Worm (Caenorhabditis elegans) whole organism, young adult: ENCODE measurements around the gene ZK822.10.

ENCODE experiments used
- B0019.2 ChIP-seq: fragments of 200-800 bp; sonication (Bioruptor generic); conservative IDR thresholded peaks from 2 replicates; pipeline ENCODE4 v1.3.6; 2022; ENCODE audit warnings: missing genetic modification reagents, missing genetic modification characterization, missing compliant biosample characterization
- B0035.1 ChIP-seq: sonication (generic microtip); optimal IDR thresholded peaks from 2 replicates; lab custom pipeline; 2016; ENCODE audit warnings: missing genetic modification characterization, mild to moderate bottlenecking, missing compliant biosample characterization, missing genotype, missing genetic modification reagents
- B0336.3 ChIP-seq: fragments of 200-800 bp; sonication (Bioruptor generic); IDR thresholded peaks from 2 replicates; pipeline ENCODE4 v1.3.6; 2022; ENCODE audit warnings: missing genetic modification characterization, missing compliant biosample characterization
- C17E4.6 ChIP-seq: fragments of 200-800 bp; sonication (Bioruptor generic); IDR thresholded peaks from 2 replicates; pipeline ENCODE4 v1.3.6; 2022; ENCODE audit warnings: missing genetic modification reagents, missing genetic modification characterization, missing compliant biosample characterization
- F10E7.11 ChIP-seq: sonication (generic microtip); optimal IDR thresholded peaks from 2 replicates; lab custom pipeline; 2017; ENCODE audit warnings: mild to moderate bottlenecking, missing genetic modification characterization, moderate library complexity, missing compliant biosample characterization
- F22D6.2 ChIP-seq: sonication (generic microtip); optimal IDR thresholded peaks from 2 replicates; lab custom pipeline; 2016; ENCODE audit warnings: mild to moderate bottlenecking, missing genetic modification characterization, missing compliant biosample characterization
- F23B12.7 ChIP-seq: sonication (generic microtip); optimal IDR thresholded peaks from 2 replicates; lab custom pipeline; 2017; ENCODE audit warnings: missing genetic modification characterization, mild to moderate bottlenecking, missing compliant biosample characterization, antibody characterized with exemption, moderate library complexity; ENCODE audit not compliant: insufficient read depth
- F55B11.4 ChIP-seq: sonication (generic microtip); optimal IDR thresholded peaks from 2 replicates; lab custom pipeline; 2016; ENCODE audit warnings: missing compliant biosample characterization, missing genetic modification characterization, borderline replicate concordance; ENCODE audit not compliant: insufficient read depth
- F57A8.1 ChIP-seq: fragments of 200-800 bp; sonication (Bioruptor generic); optimal IDR thresholded peaks from 2 replicates; lab custom pipeline; 2018; ENCODE audit warnings: mild to moderate bottlenecking, missing genetic modification characterization, moderate library complexity, missing compliant biosample characterization
- Y53F4B.3 ChIP-seq: fragments of 200-800 bp; sonication (Bioruptor generic); IDR thresholded peaks from 2 replicates; pipeline ENCODE4 v1.3.6; 2022; ENCODE audit warnings: missing genetic modification reagents, missing genetic modification characterization, missing compliant biosample characterization
- Y56A3A.18 ChIP-seq: fragments of 200-800 bp; sonication (Bioruptor generic); IDR thresholded peaks from 2 replicates; pipeline ENCODE4 v1.3.6; 2022; ENCODE audit warnings: missing genetic modification reagents, missing genetic modification characterization, missing compliant biosample characterization
- atf-7 ChIP-seq: sonication (generic microtip); optimal IDR thresholded peaks from 2 replicates; lab custom pipeline; 2017; ENCODE audit warnings: mild to moderate bottlenecking, missing genetic modification characterization, missing compliant biosample characterization
- athp-1 ChIP-seq: sonication (generic microtip); optimal IDR thresholded peaks from 2 replicates; lab custom pipeline; 2017; ENCODE audit warnings: mild to moderate bottlenecking, missing genetic modification characterization, missing compliant biosample characterization
- bed-1 ChIP-seq: fragments of 200-800 bp; sonication (Bioruptor generic); IDR thresholded peaks from 2 replicates; pipeline ENCODE4 v1.3.6; 2022; ENCODE audit warnings: missing genetic modification reagents, missing genetic modification characterization, missing compliant biosample characterization
- cebp-2 ChIP-seq: fragments of 200-800 bp; sonication (Bioruptor generic); IDR thresholded peaks from 2 replicates; pipeline ENCODE4 v1.3.6; 2022; ENCODE audit warnings: missing genetic modification characterization, missing compliant biosample characterization
- ceh-40 ChIP-seq: fragments of 200-800 bp; sonication (Bioruptor generic); IDR thresholded peaks from 2 replicates; pipeline ENCODE4 v1.3.6; 2022; ENCODE audit warnings: missing genetic modification characterization, missing compliant biosample characterization
- ceh-58 ChIP-seq: fragments of 200-800 bp; sonication (Bioruptor generic); IDR thresholded peaks from 2 replicates; pipeline ENCODE4 v1.3.6; 2022; ENCODE audit warnings: missing genetic modification characterization, missing compliant biosample characterization
- ceh-79 ChIP-seq: sonication (generic microtip); optimal IDR thresholded peaks from 2 replicates; lab custom pipeline; 2017; ENCODE audit warnings: mild to moderate bottlenecking, missing genetic modification characterization, missing compliant biosample characterization
- chd-7 ChIP-seq: sonication (generic microtip); optimal IDR thresholded peaks from 2 replicates; lab custom pipeline; 2016; ENCODE audit warnings: mild to moderate bottlenecking, missing genetic modification characterization, moderate library complexity, missing compliant biosample characterization
- gei-17 ChIP-seq: fragments of 200-800 bp; sonication (Bioruptor generic); optimal IDR thresholded peaks from 2 replicates; lab custom pipeline; 2018; ENCODE audit warnings: mild to moderate bottlenecking, missing genetic modification characterization, missing compliant biosample characterization
- hlh-12 ChIP-seq: sonication (generic microtip); optimal IDR thresholded peaks from 2 replicates; lab custom pipeline; 2016; ENCODE audit warnings: missing genetic modification characterization, missing compliant biosample characterization
- hmg-1.2 ChIP-seq: fragments of 200-800 bp; sonication (Bioruptor generic); IDR thresholded peaks from 2 replicates; pipeline ENCODE4 v1.3.6; 2022; ENCODE audit warnings: missing genetic modification reagents, missing genetic modification characterization, missing compliant biosample characterization
- hsf-1 ChIP-seq: fragments of 200-800 bp; sonication (Bioruptor generic); IDR thresholded peaks from 2 replicates; pipeline ENCODE4 v1.3.6; 2022; ENCODE audit warnings: missing genetic modification reagents, missing genetic modification characterization, missing compliant biosample characterization
- let-607 ChIP-seq, 2 experiments: fragments of 200-800 bp in 1 of 2; sonication (Bioruptor generic) in 1 of 2; sonication (generic microtip) in 1 of 2; optimal IDR thresholded peaks; 2 replicates each; lab custom pipeline; 2016 to 2018; ENCODE audit warnings: mild to moderate bottlenecking in 2 of 2, missing compliant biosample characterization in 2 of 2, missing genetic modification characterization in 2 of 2, moderate library complexity in 2 of 2, missing genotype in 1 of 2
- lin-35 ChIP-seq, 3 experiments: fragments of 150-350 bp in 2 of 3; sonication (generic microtip) in 1 of 3; optimal IDR thresholded peaks; 2 replicates each; lab custom pipeline; 2014 to 2018; ENCODE audit warnings: missing biosample characterization in 3 of 3, missing genetic modification characterization in 3 of 3, missing genetic modification reagents in 3 of 3
- lir-1 ChIP-seq: fragments of 200-800 bp; sonication (Bioruptor generic); conservative IDR thresholded peaks from 2 replicates; pipeline ENCODE4 v1.3.6; 2022; ENCODE audit warnings: missing genetic modification reagents, missing genetic modification characterization, missing compliant biosample characterization
- madf-3 ChIP-seq: fragments of 200-800 bp; sonication (Bioruptor generic); IDR thresholded peaks from 2 replicates; pipeline ENCODE4 v1.3.6; 2022; ENCODE audit warnings: missing genetic modification reagents, missing genetic modification characterization, missing compliant biosample characterization
- mxl-1 ChIP-seq: sonication (generic microtip); optimal IDR thresholded peaks from 2 replicates; lab custom pipeline; 2016; ENCODE audit warnings: missing genetic modification characterization, missing compliant biosample characterization
- nfya-2 ChIP-seq: fragments of 200-800 bp; sonication (Bioruptor generic); IDR thresholded peaks from 2 replicates; pipeline ENCODE4 v1.3.6; 2022; ENCODE audit warnings: missing genetic modification reagents, missing genetic modification characterization, missing compliant biosample characterization
- nhr-120 ChIP-seq: fragments of 200-800 bp; sonication (Bioruptor generic); IDR thresholded peaks from 2 replicates; pipeline ENCODE4 v1.3.6; 2022; ENCODE audit warnings: missing genetic modification characterization, missing compliant biosample characterization
- nhr-179 ChIP-seq: sonication (generic microtip); optimal IDR thresholded peaks from 2 replicates; lab custom pipeline; 2016; ENCODE audit warnings: mild to moderate bottlenecking, missing genetic modification characterization, missing compliant biosample characterization
- nhr-90 ChIP-seq: sonication (generic microtip); optimal IDR thresholded peaks from 2 replicates; lab custom pipeline; 2016; ENCODE audit warnings: missing genotype, mild to moderate bottlenecking, missing genetic modification characterization, missing compliant biosample characterization
- rcor-1 ChIP-seq: fragments of 200-800 bp; sonication (Bioruptor generic); IDR thresholded peaks from 2 replicates; pipeline ENCODE4 v1.3.6; 2022; ENCODE audit warnings: missing genetic modification reagents, missing genetic modification characterization, missing compliant biosample characterization
- rpc-1 ChIP-seq, 2 experiments: fragments of 150-350 bp in 1 of 2; sonication (generic microtip) in 1 of 2; optimal IDR thresholded peaks; 2 replicates each; lab custom pipeline; 2014 to 2018; ENCODE audit warnings: missing biosample characterization in 1 of 2, missing genetic modification characterization in 1 of 2, missing genetic modification reagents in 1 of 2, missing genotype in 1 of 2
- tbp1 ChIP-seq: fragments of 200-800 bp; sonication (Bioruptor generic); optimal IDR thresholded peaks from 2 replicates; lab custom pipeline; 2018; ENCODE audit warnings: mild to moderate bottlenecking, missing genetic modification characterization, missing compliant biosample characterization
- unc-62 ChIP-seq: fragments of 150-350 bp; optimal IDR thresholded peaks from 2 replicates; lab custom pipeline; 2014; ENCODE audit warnings: missing biosample characterization, missing genetic modification reagents, missing genetic modification characterization
- xnd-1 ChIP-seq: sonication (generic microtip); optimal IDR thresholded peaks from 2 replicates; lab custom pipeline; 2016; ENCODE audit warnings: missing genotype, missing genetic modification reagents, missing genetic modification characterization, missing compliant biosample characterization
- zim-3 ChIP-seq: sonication (generic microtip); optimal IDR thresholded peaks from 2 replicates; lab custom pipeline; 2017; ENCODE audit warnings: mild to moderate bottlenecking, missing genetic modification characterization, moderate library complexity, missing compliant biosample characterization
- ztf-22 ChIP-seq: fragments of 200-800 bp; sonication (Bioruptor generic); optimal IDR thresholded peaks from 2 replicates; lab custom pipeline; 2018; ENCODE audit warnings: mild to moderate bottlenecking, missing genetic modification characterization, moderate library complexity, missing compliant biosample characterization
- ztf-25 ChIP-seq: fragments of 200-800 bp; sonication (Bioruptor generic); IDR thresholded peaks from 2 replicates; pipeline ENCODE4 v1.3.6; 2022; ENCODE audit warnings: missing genetic modification reagents, missing genetic modification characterization, missing compliant biosample characterization

The ZK822.10 gene

DNA sequence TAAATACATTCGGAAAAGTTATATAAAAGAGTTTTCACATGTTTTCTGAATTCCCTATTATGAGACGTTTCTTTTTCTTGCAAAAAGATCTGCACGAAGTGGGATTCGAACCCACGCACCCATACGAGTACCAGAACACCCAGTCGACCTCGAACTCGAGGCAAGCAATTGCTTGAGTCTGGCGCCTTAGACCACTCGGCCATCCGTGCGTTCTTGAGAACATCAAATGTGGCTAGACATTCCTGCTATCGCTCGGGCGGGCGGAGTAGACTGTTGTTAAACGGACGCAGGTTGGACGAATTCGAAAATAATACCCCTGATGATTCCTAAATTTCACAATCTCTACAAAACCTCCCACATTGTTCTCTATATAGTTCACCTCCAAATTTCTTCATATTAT is 11.5 kb downstream of the ZK822.10 start (continued):
- TF ChIP-seq atf-7 (tag; lab: Kevin White, UChicago) = no peak
- peak; percentile 52 for TF ChIP-seq nhr-90
- 0 out of 2 replicates have a peak, but pooled peaks have one; percentile 34 for TF ChIP-seq ztf-25 (GFP tag; lab: Robert Waterston, UW)
- peak; percentile 16 for TF ChIP-seq athp-1 (tag; lab: Kevin White, UChicago)
- TF ChIP-seq hsf-1 = no peak
- TF ChIP-seq gei-17 (GFP tag; lab: Kevin White, UChicago) = no peak
- no peak for TF ChIP-seq B0035.1
- no peak for TF ChIP-seq xnd-1
- TF ChIP-seq hmg-1.2 (GFP tag; lab: Robert Waterston, UW) = peak; percentile 71
- no peak for TF ChIP-seq cebp-2 (GFP tag; lab: Robert Waterston, UW)
- no peak for TF ChIP-seq F55B11.4
- TF ChIP-seq F23B12.7 (tag; lab: Kevin White, UChicago) = peak; percentile 63
- TF ChIP-seq ztf-22 (GFP tag; lab: Kevin White, UChicago) = no peak
- TF ChIP-seq F10E7.11 (tag; lab: Kevin White, UChicago) = no peak
- no peak for TF ChIP-seq F22D6.2 (tag; lab: Kevin White, UChicago)
- TF ChIP-seq rcor-1 = 0 out of 2 replicates have a peak, but pooled peaks have one; percentile 44
- TF ChIP-seq Y56A3A.18 (GFP tag; lab: Robert Waterston, UW) = 0 out of 2 replicates have a peak, but pooled peaks have one; percentile 68
- TF ChIP-seq nfya-2 = no peak
- peak; percentile 64 for TF ChIP-seq rpc-1 (optimal IDR thresholded peaks at IDR 0.05; lab: Kevin White, UChicago)
- peak; percentile 78 for TF ChIP-seq rpc-1 (tag; optimal IDR thresholded peaks at IDR 0.05; lab: Kevin White, UChicago)
- no peak for TF ChIP-seq chd-7 (tag; lab: Kevin White, UChicago)
- no peak for TF ChIP-seq B0019.2 (GFP tag; lab: Robert Waterston, UW)
- TF ChIP-seq zim-3 = peak; percentile 55
- no peak for TF ChIP-seq hlh-12
- TF ChIP-seq nhr-120 (GFP tag; lab: Robert Waterston, UW) = no peak
- TF ChIP-seq let-607 (tag; optimal IDR thresholded peaks at IDR 0.05; lab: Kevin White, UChicago) = no peak
- no peak for TF ChIP-seq lir-1 (GFP tag; lab: Robert Waterston, UW)
- TF ChIP-seq nhr-179 = no peak
- no peak for TF ChIP-seq ceh-40 (GFP tag; lab: Robert Waterston, UW)
- no peak for TF ChIP-seq C17E4.6 (GFP tag; lab: Robert Waterston, UW)
- TF ChIP-seq madf-3 (GFP tag; lab: Robert Waterston, UW) = 0 out of 2 replicates have a peak, but pooled peaks have one; percentile 56

DNA sequence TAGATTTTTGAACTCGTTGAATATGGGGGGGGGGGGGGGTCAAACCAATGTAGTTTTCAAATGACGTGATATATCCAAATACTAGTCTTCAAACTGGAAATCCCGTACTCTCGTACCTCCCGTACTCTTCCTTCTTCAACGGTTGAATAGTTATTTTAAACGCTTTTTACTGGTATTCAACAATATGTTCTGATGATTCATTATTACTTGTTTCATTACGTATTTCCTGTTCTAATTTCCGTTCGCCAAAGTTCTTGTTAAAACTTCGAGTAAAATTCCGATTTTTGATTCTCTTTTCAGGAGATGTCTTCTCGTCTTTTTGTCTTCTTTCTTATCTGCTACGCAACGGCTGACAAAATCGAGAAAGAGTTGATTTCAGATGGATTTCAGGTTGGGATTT is 13.6 kb downstream of the ZK822.10 start, which contains the start of gene nhx-9:
nhx-9 (plus strand) TSS at position 301 of the 400 bp plus-strand sequence.
- no peak for TF ChIP-seq unc-62 (GFP tag; lab: Kevin White, UChicago)
- TF ChIP-seq ceh-79 (tag; lab: Kevin White, UChicago) = no peak
- no peak for TF ChIP-seq Y53F4B.3 (GFP tag; lab: Robert Waterston, UW)
- TF ChIP-seq mxl-1 (tag; lab: Kevin White, UChicago) = no peak
- no peak for TF ChIP-seq athp-1 (tag; lab: Kevin White, UChicago)
- no peak for TF ChIP-seq rcor-1
- TF ChIP-seq lin-35 (GFP tag; optimal IDR thresholded peaks at IDR 0.05; lab: Kevin White, UChicago) = no peak
- no peak for TF ChIP-seq rpc-1 (optimal IDR thresholded peaks at IDR 0.05; lab: Kevin White, UChicago)
- no peak for TF ChIP-seq rpc-1 (tag; optimal IDR thresholded peaks at IDR 0.05; lab: Kevin White, UChicago)
- no peak for TF ChIP-seq bed-1 (GFP tag; lab: Robert Waterston, UW)
- no peak for TF ChIP-seq ceh-58 (GFP tag; lab: Robert Waterston, UW)
- no peak for TF ChIP-seq F57A8.1 (GFP tag; lab: Kevin White, UChicago)
- no peak for TF ChIP-seq tbp1
- no peak for TF ChIP-seq B0336.3 (GFP tag; lab: Robert Waterston, UW)
